Worm (Caenorhabditis elegans) whole organism, L1 larva: Measurements from ENCODE around the gene sshk-1.

Experiments used
- C04F5.9 ChIP-seq: sonication (generic microtip); optimal IDR thresholded peaks from 2 replicates; lab custom pipeline; 2016; ENCODE audit warnings: missing genetic modification characterization, missing compliant biosample characterization
- C16A3.4 ChIP-seq: fragments of 150-350 bp; optimal IDR thresholded peaks from 2 replicates; lab custom pipeline; 2014; ENCODE audit warnings: missing biosample characterization, missing genetic modification characterization
- C34B4.2 ChIP-seq: sonication (generic microtip); optimal IDR thresholded peaks from 2 replicates; lab custom pipeline; 2017; ENCODE audit warnings: mild to moderate bottlenecking, missing genetic modification characterization, missing compliant biosample characterization
- aha-1 ChIP-seq: fragments of 150-350 bp; optimal IDR thresholded peaks from 2 replicates; lab custom pipeline; 2014; ENCODE audit warnings: missing biosample characterization, missing genetic modification characterization
- blmp-1 ChIP-seq: fragments of 150-350 bp; optimal IDR thresholded peaks from 2 replicates; lab custom pipeline; 2014; ENCODE audit warnings: missing biosample characterization, missing genetic modification characterization
- ceh-63 ChIP-seq: fragments of 200-800 bp; sonication (Bioruptor generic); optimal IDR thresholded peaks from 2 replicates; lab custom pipeline; 2018; ENCODE audit warnings: mild to moderate bottlenecking, missing genetic modification characterization, missing compliant biosample characterization
- ceh-8 ChIP-seq: fragments of 200-800 bp; sonication (Bioruptor generic); optimal IDR thresholded peaks from 2 replicates; lab custom pipeline; 2018; ENCODE audit warnings: mild to moderate bottlenecking, missing genetic modification characterization, moderate library complexity, missing compliant biosample characterization
- dpl-1 ChIP-seq, 3 experiments: fragments of 150-350 bp in 2 of 3; sonication (generic microtip) in 1 of 3; optimal IDR thresholded peaks; 2 replicates each; lab custom pipeline; 2014 to 2017; ENCODE audit warnings: missing biosample characterization in 3 of 3, missing genetic modification characterization in 3 of 3, missing genetic modification reagents in 3 of 3
- dsc-1 ChIP-seq: sonication (generic microtip); optimal IDR thresholded peaks from 2 replicates; lab custom pipeline; 2016; ENCODE audit warnings: mild to moderate bottlenecking, missing genetic modification characterization, missing compliant biosample characterization
- efl-1 ChIP-seq, 4 experiments: fragments of 150-350 bp; optimal IDR thresholded peaks in 3 of 4; peaks in 1 of 4; 1 replicate in 1 of 4; 2 replicates in 3 of 4; lab custom pipeline; 2014; ENCODE audit warnings: missing biosample characterization in 2 of 4, missing genetic modification characterization in 2 of 4, missing genetic modification reagents in 2 of 4
- egl-13 ChIP-seq: sonication (generic microtip); optimal IDR thresholded peaks from 2 replicates; lab custom pipeline; 2016; ENCODE audit warnings: missing genotype, missing genetic modification reagents, missing genetic modification characterization, missing compliant biosample characterization
- ets-5 ChIP-seq: fragments of 200-800 bp; sonication (Bioruptor generic); IDR thresholded peaks from 2 replicates; pipeline ENCODE4 v1.3.6; 2022; ENCODE audit warnings: missing genetic modification characterization, missing compliant biosample characterization
- grh-1 ChIP-seq: fragments of 200-800 bp; sonication (Bioruptor generic); IDR thresholded peaks from 2 replicates; pipeline ENCODE4 v1.3.6; 2022; ENCODE audit warnings: missing genetic modification reagents, missing genetic modification characterization, missing compliant biosample characterization
- hlh-17 ChIP-seq: fragments of 200-800 bp; sonication (Bioruptor generic); optimal IDR thresholded peaks from 2 replicates; lab custom pipeline; 2018; ENCODE audit warnings: missing genetic modification characterization, mild to moderate bottlenecking, missing compliant biosample characterization, moderate library complexity, borderline replicate concordance
- hlh-4 ChIP-seq: sonication (generic microtip); optimal IDR thresholded peaks from 2 replicates; lab custom pipeline; 2016; ENCODE audit warnings: mild to moderate bottlenecking, missing genetic modification characterization, missing compliant biosample characterization
- jun-1 ChIP-seq: fragments of 150-350 bp; optimal IDR thresholded peaks from 2 replicates; lab custom pipeline; 2014; ENCODE audit warnings: missing biosample characterization, missing genetic modification reagents, missing genetic modification characterization
- lir-3 ChIP-seq: sonication (generic microtip); optimal IDR thresholded peaks from 2 replicates; lab custom pipeline; 2016; ENCODE audit warnings: mild to moderate bottlenecking, missing genetic modification characterization, moderate library complexity, missing compliant biosample characterization; ENCODE audit not compliant: poor library complexity
- mab-9 ChIP-seq: fragments of 200-800 bp; sonication (Bioruptor generic); IDR thresholded peaks from 2 replicates; pipeline ENCODE4 v1.3.6; 2022; ENCODE audit warnings: missing genetic modification reagents, missing genetic modification characterization, missing compliant biosample characterization
- mdl-1 ChIP-seq, 2 experiments: fragments of 150-350 bp; optimal IDR thresholded peaks; 2 replicates each; lab custom pipeline; 2014 to 2017; ENCODE audit warnings: missing biosample characterization in 2 of 2, missing genetic modification characterization in 2 of 2, inconsistent platforms in 1 of 2
- mef-2 ChIP-seq: fragments of 150-350 bp; optimal IDR thresholded peaks from 2 replicates; lab custom pipeline; 2014; ENCODE audit warnings: missing biosample characterization, missing genetic modification characterization
- mep-1 ChIP-seq: fragments of 150-350 bp; optimal IDR thresholded peaks from 2 replicates; lab custom pipeline; 2014; ENCODE audit warnings: missing biosample characterization, missing genetic modification characterization
- nhr-12 ChIP-seq: sonication (generic microtip); optimal IDR thresholded peaks from 2 replicates; lab custom pipeline; 2017; ENCODE audit warnings: missing biosample characterization, missing genetic modification characterization
- nhr-19 ChIP-seq: fragments of 200-800 bp; sonication (Bioruptor generic); conservative IDR thresholded peaks from 2 replicates; pipeline ENCODE4 v1.3.6; 2022; ENCODE audit warnings: missing genetic modification characterization, missing compliant biosample characterization
- nhr-28 ChIP-seq: fragments of 150-350 bp; optimal IDR thresholded peaks from 2 replicates; lab custom pipeline; 2014; ENCODE audit warnings: missing biosample characterization, missing genetic modification characterization
- nhr-47 ChIP-seq: sonication (generic microtip); optimal IDR thresholded peaks from 2 replicates; lab custom pipeline; 2016; ENCODE audit warnings: mild to moderate bottlenecking, missing genetic modification characterization, moderate library complexity, missing compliant biosample characterization
- nhr-71 ChIP-seq: sonication (generic microtip); optimal IDR thresholded peaks from 2 replicates; lab custom pipeline; 2016; ENCODE audit warnings: mild to moderate bottlenecking, missing genetic modification characterization, moderate library complexity, missing compliant biosample characterization
- nhr-77 ChIP-seq: fragments of 150-350 bp; optimal IDR thresholded peaks from 2 replicates; lab custom pipeline; 2014; ENCODE audit warnings: missing biosample characterization, missing genetic modification characterization
- nhr-85 ChIP-seq: sonication (generic microtip); peaks from one replicate; lab custom pipeline; 2016; ENCODE audit warnings: missing genetic modification characterization, inconsistent platforms, missing compliant biosample characterization
- nhr-90 ChIP-seq: sonication (generic microtip); optimal IDR thresholded peaks from 2 replicates; lab custom pipeline; 2016; ENCODE audit warnings: mild to moderate bottlenecking, missing genetic modification characterization, missing compliant biosample characterization; ENCODE audit not compliant: poor library complexity
- pag-3 ChIP-seq: sonication (generic microtip); optimal IDR thresholded peaks from 2 replicates; lab custom pipeline; 2017; ENCODE audit warnings: missing genetic modification characterization, mild to moderate bottlenecking, missing compliant biosample characterization, antibody characterized with exemption, borderline replicate concordance; ENCODE audit not compliant: insufficient read depth
- rnt-1 ChIP-seq: sonication (generic microtip); optimal IDR thresholded peaks from 2 replicates; lab custom pipeline; 2016; ENCODE audit warnings: mild to moderate bottlenecking, missing genetic modification characterization, moderate library complexity, missing compliant biosample characterization
- snpc-4 ChIP-seq: fragments of 150-350 bp; optimal IDR thresholded peaks from 2 replicates; lab custom pipeline; 2014; ENCODE audit warnings: missing biosample characterization, missing genetic modification characterization
- snu-23 ChIP-seq: sonication (generic microtip); optimal IDR thresholded peaks from 2 replicates; lab custom pipeline; 2016; ENCODE audit warnings: missing genetic modification characterization, missing compliant biosample characterization
- sox-4 ChIP-seq: sonication (generic microtip); optimal IDR thresholded peaks from 2 replicates; lab custom pipeline; 2016; ENCODE audit warnings: missing genetic modification characterization, missing compliant biosample characterization
- sup-37 ChIP-seq: fragments of 200-800 bp; sonication (Bioruptor generic); optimal IDR thresholded peaks from 2 replicates; lab custom pipeline; 2018; ENCODE audit warnings: mild to moderate bottlenecking, missing genetic modification characterization, missing compliant biosample characterization
- tlp-1 ChIP-seq: fragments of 150-350 bp; optimal IDR thresholded peaks from 2 replicates; lab custom pipeline; 2014; ENCODE audit warnings: missing biosample characterization, missing genetic modification characterization
- unc-86 ChIP-seq: sonication (generic microtip); optimal IDR thresholded peaks from 2 replicates; lab custom pipeline; 2016; ENCODE audit warnings: missing genetic modification characterization, missing compliant biosample characterization
- vab-15 ChIP-seq: sonication (generic microtip); optimal IDR thresholded peaks from 2 replicates; lab custom pipeline; 2017; ENCODE audit warnings: missing genotype, mild to moderate bottlenecking, missing genetic modification characterization, missing compliant biosample characterization
- ztf-11 ChIP-seq, 2 experiments: sonication (generic microtip); optimal IDR thresholded peaks; 2 replicates each; lab custom pipeline; 2016 to 2017; ENCODE audit warnings: missing genetic modification characterization in 2 of 2, missing biosample characterization in 1 of 2, missing compliant biosample characterization in 1 of 2
- ztf-4 ChIP-seq: fragments of 150-350 bp; optimal IDR thresholded peaks from 2 replicates; lab custom pipeline; 2014; ENCODE audit warnings: missing biosample characterization, missing genetic modification characterization

Gene sshk-1

ce11 chrV:20793761-20794160 lies 22.2 kb upstream of the sshk-1 start (continued):
- no peak for TF ChIP-seq C16A3.4
- no peak for TF ChIP-seq nhr-47 (tag; lab: Kevin White, UChicago)
- no peak for TF ChIP-seq aha-1 (tag; lab: Kevin White, UChicago)
- TF ChIP-seq C04F5.9 (tag; lab: Kevin White, UChicago), result no peak
- no peak for TF ChIP-seq sup-37
- TF ChIP-seq vab-15 (tag; lab: Kevin White, UChicago), result no peak
- TF ChIP-seq lir-3, result no peak
- no peak for TF ChIP-seq mef-2 (tag; lab: Kevin White, UChicago)
- TF ChIP-seq nhr-85, result no peak
- TF ChIP-seq pag-3 (tag; lab: Kevin White, UChicago), result peak; percentile 91
- TF ChIP-seq grh-1, result no peak
- TF ChIP-seq ztf-11 (tag; optimal IDR thresholded peaks at IDR 0.05; lab: Kevin White, UChicago), result no peak
- peak; percentile 46 for TF ChIP-seq mep-1
- no peak for TF ChIP-seq hlh-17 (GFP tag; lab: Kevin White, UChicago)
- TF ChIP-seq tlp-1 (tag; lab: Kevin White, UChicago), result no peak
- TF ChIP-seq nhr-77, result no peak
- no peak for TF ChIP-seq egl-13 (tag; lab: Kevin White, UChicago)
- TF ChIP-seq ceh-63 (GFP tag; lab: Kevin White, UChicago), result no peak
- TF ChIP-seq rnt-1, result peak; percentile 61
- no peak for TF ChIP-seq dpl-1 (GFP tag; optimal IDR thresholded peaks at IDR 0.05; lab: Kevin White, UChicago)
- peak; percentile 62 for TF ChIP-seq dsc-1 (tag; lab: Kevin White, UChicago)
- no peak for TF ChIP-seq hlh-4
- no peak for TF ChIP-seq unc-86 (tag; lab: Kevin White, UChicago)
- no peak for TF ChIP-seq sox-4 (tag; lab: Kevin White, UChicago)
- TF ChIP-seq mab-9 (GFP tag; lab: Robert Waterston, UW), result no peak
- TF ChIP-seq nhr-12 (tag; lab: Kevin White, UChicago), result no peak
- TF ChIP-seq nhr-28, result no peak
- no peak for TF ChIP-seq ets-5
- no peak for TF ChIP-seq ztf-4 (tag; lab: Kevin White, UChicago)
- TF ChIP-seq mdl-1 (tag; optimal IDR thresholded peaks at IDR 0.05; lab: Kevin White, UChicago), result peak in 1 of 2 experiments; percentile 19

ce11 chrV:20795374-20795773 lies 20.6 kb upstream of the sshk-1 start:
- TF ChIP-seq rnt-1 (peak; percentile 20), nhr-19 (GFP tag; lab: Robert Waterston, UW) (peak; percentile 39)

ce11 chrV:20797918-20798317 lies 18.0 kb upstream of the sshk-1 start, which contains the start of gene sdf-9:
Gene sdf-9 (plus strand): TSS chrV:20798218.
- TF ChIP-seq ceh-8 (GFP tag; lab: Kevin White, UChicago) (peak; percentile 26), jun-1 (no peak)

ce11 chrV:20802906-20803305 lies 13.0 kb upstream of the sshk-1 start, which contains the start of gene Y44A6D.5:
Gene Y44A6D.5 (minus strand): TSS chrV:20803006.
- no peak for TF ChIP-seq blmp-1 (tag; lab: Kevin White, UChicago)
- TF ChIP-seq C34B4.2 (tag; lab: Kevin White, UChicago), result no peak
- no peak for TF ChIP-seq mep-1
- no peak for TF ChIP-seq efl-1 (optimal IDR thresholded peaks at IDR 0.05; lab: Kevin White, UChicago)
- TF ChIP-seq efl-1 (GFP tag; optimal IDR thresholded peaks at IDR 0.05 in 1 of 2; lab: Kevin White, UChicago), result peak in 1 of 2 experiments; percentile 66

ce11 chrV:20803464-20803863 lies 12.5 kb upstream of the sshk-1 start:
- TF ChIP-seq nhr-47 (tag; lab: Kevin White, UChicago) (peak; percentile 17), snu-23 (GFP tag; lab: Kevin White, UChicago) (peak; percentile 4), nhr-90 (peak; percentile 23), nhr-85 (peak; percentile 27), grh-1 (peak; percentile 23; the same call in 1 of the 2 replicates), snpc-4 (peak; percentile 94), nhr-71 (peak; percentile 10)
